Worm (Caenorhabditis elegans) whole organism, young adult: ENCODE data around the gene hch-1.

ENCODE experiments used
- B0019.2 ChIP-seq: fragments of 200-800 bp; sonication (Bioruptor generic); conservative IDR thresholded peaks from 2 replicates; pipeline ENCODE4 v1.3.6; 2022; ENCODE audit warnings: missing genetic modification reagents, missing genetic modification characterization, missing compliant biosample characterization
- B0035.1 ChIP-seq: sonication (generic microtip); optimal IDR thresholded peaks from 2 replicates; lab custom pipeline; 2016; ENCODE audit warnings: missing genetic modification characterization, mild to moderate bottlenecking, missing compliant biosample characterization, missing genotype, missing genetic modification reagents
- D2030.7 ChIP-seq: fragments of 200-800 bp; sonication (Bioruptor generic); IDR thresholded peaks from 2 replicates; pipeline ENCODE4 v1.3.6; 2022; ENCODE audit warnings: missing genetic modification reagents, missing genetic modification characterization, missing compliant biosample characterization
- F23B12.7 ChIP-seq: sonication (generic microtip); optimal IDR thresholded peaks from 2 replicates; lab custom pipeline; 2017; ENCODE audit warnings: missing genetic modification characterization, mild to moderate bottlenecking, missing compliant biosample characterization, antibody characterized with exemption, moderate library complexity; ENCODE audit not compliant: insufficient read depth
- F37B4.10 ChIP-seq: fragments of 200-800 bp; sonication (Bioruptor generic); IDR thresholded peaks from 2 replicates; pipeline ENCODE4 v1.3.6; 2022; ENCODE audit warnings: missing genetic modification characterization, missing compliant biosample characterization
- F52B5.7 ChIP-seq: sonication (generic microtip); optimal IDR thresholded peaks from 2 replicates; lab custom pipeline; 2016; ENCODE audit warnings: mild to moderate bottlenecking, missing genetic modification characterization, missing compliant biosample characterization
- F57C9.4 ChIP-seq: sonication (generic microtip); optimal IDR thresholded peaks from 2 replicates; lab custom pipeline; 2017; ENCODE audit warnings: mild to moderate bottlenecking, missing genetic modification characterization, missing compliant biosample characterization
- Y56A3A.18 ChIP-seq: fragments of 200-800 bp; sonication (Bioruptor generic); IDR thresholded peaks from 2 replicates; pipeline ENCODE4 v1.3.6; 2022; ENCODE audit warnings: missing genetic modification reagents, missing genetic modification characterization, missing compliant biosample characterization
- ZK185.1 ChIP-seq: sonication (generic microtip); optimal IDR thresholded peaks from 2 replicates; lab custom pipeline; 2016; ENCODE audit warnings: mild to moderate bottlenecking, missing genetic modification characterization, missing compliant biosample characterization; ENCODE audit not compliant: poor library complexity, severe bottlenecking
- ama-1 ChIP-seq, 3 experiments: fragments of 150-350 bp in 1 of 3; sonication (generic microtip) in 2 of 3; optimal IDR thresholded peaks; 2 replicates each; lab custom pipeline; 2014 to 2018; ENCODE audit warnings: missing biosample characterization in 2 of 3, missing genetic modification characterization in 2 of 3, missing genetic modification reagents in 2 of 3
- atf-7 ChIP-seq: sonication (generic microtip); optimal IDR thresholded peaks from 2 replicates; lab custom pipeline; 2017; ENCODE audit warnings: mild to moderate bottlenecking, missing genetic modification characterization, missing compliant biosample characterization
- bed-1 ChIP-seq: fragments of 200-800 bp; sonication (Bioruptor generic); IDR thresholded peaks from 2 replicates; pipeline ENCODE4 v1.3.6; 2022; ENCODE audit warnings: missing genetic modification reagents, missing genetic modification characterization, missing compliant biosample characterization
- ceh-100 ChIP-seq: fragments of 200-800 bp; sonication (Bioruptor generic); IDR thresholded peaks from 2 replicates; pipeline ENCODE4 v1.3.6; 2022; ENCODE audit warnings: missing genetic modification reagents, missing genetic modification characterization, missing compliant biosample characterization
- chd-7 ChIP-seq: sonication (generic microtip); optimal IDR thresholded peaks from 2 replicates; lab custom pipeline; 2016; ENCODE audit warnings: mild to moderate bottlenecking, missing genetic modification characterization, moderate library complexity, missing compliant biosample characterization
- die-1 ChIP-seq: sonication (generic microtip); optimal IDR thresholded peaks from 2 replicates; lab custom pipeline; 2016; ENCODE audit warnings: missing genotype, mild to moderate bottlenecking, missing genetic modification characterization, missing compliant biosample characterization
- egl-44 ChIP-seq: fragments of 200-800 bp; sonication (Bioruptor generic); IDR thresholded peaks from 2 replicates; pipeline ENCODE4 v1.3.6; 2022; ENCODE audit warnings: missing genetic modification reagents, missing genetic modification characterization, missing compliant biosample characterization
- egrh-3 ChIP-seq: fragments of 200-800 bp; sonication (Bioruptor generic); IDR thresholded peaks from 2 replicates; pipeline ENCODE4 v1.3.6; 2022; ENCODE audit warnings: missing genetic modification reagents, missing genetic modification characterization, missing compliant biosample characterization
- him-1 ChIP-seq: sonication (generic microtip); optimal IDR thresholded peaks from 2 replicates; lab custom pipeline; 2016; ENCODE audit warnings: missing genotype, missing genetic modification reagents, missing genetic modification characterization, missing compliant biosample characterization
- hmg-1.2 ChIP-seq: fragments of 200-800 bp; sonication (Bioruptor generic); IDR thresholded peaks from 2 replicates; pipeline ENCODE4 v1.3.6; 2022; ENCODE audit warnings: missing genetic modification reagents, missing genetic modification characterization, missing compliant biosample characterization
- lag-1 ChIP-seq: fragments of 200-800 bp; sonication (Bioruptor generic); IDR thresholded peaks from 2 replicates; pipeline ENCODE4 v1.3.6; 2022; ENCODE audit warnings: missing genetic modification reagents, missing genetic modification characterization, missing compliant biosample characterization
- let-607 ChIP-seq, 2 experiments: fragments of 200-800 bp in 1 of 2; sonication (Bioruptor generic) in 1 of 2; sonication (generic microtip) in 1 of 2; optimal IDR thresholded peaks; 2 replicates each; lab custom pipeline; 2016 to 2018; ENCODE audit warnings: mild to moderate bottlenecking in 2 of 2, missing compliant biosample characterization in 2 of 2, missing genetic modification characterization in 2 of 2, moderate library complexity in 2 of 2, missing genotype in 1 of 2
- lin-26 ChIP-seq: fragments of 200-800 bp; sonication (Bioruptor generic); IDR thresholded peaks from 2 replicates; pipeline ENCODE4 v1.3.6; 2022; ENCODE audit warnings: missing genetic modification reagents, missing genetic modification characterization, missing compliant biosample characterization
- madf-10 ChIP-seq: sonication (generic microtip); optimal IDR thresholded peaks from 2 replicates; lab custom pipeline; 2016; ENCODE audit warnings: mild to moderate bottlenecking, missing genetic modification characterization, missing compliant biosample characterization
- mes-4 ChIP-seq: sonication (generic microtip); optimal IDR thresholded peaks from 2 replicates; lab custom pipeline; 2016; ENCODE audit warnings: missing genotype, missing genetic modification characterization, missing compliant biosample characterization
- nhr-179 ChIP-seq: sonication (generic microtip); optimal IDR thresholded peaks from 2 replicates; lab custom pipeline; 2016; ENCODE audit warnings: mild to moderate bottlenecking, missing genetic modification characterization, missing compliant biosample characterization
- nhr-90 ChIP-seq: sonication (generic microtip); optimal IDR thresholded peaks from 2 replicates; lab custom pipeline; 2016; ENCODE audit warnings: missing genotype, mild to moderate bottlenecking, missing genetic modification characterization, missing compliant biosample characterization
- pbrm-1 ChIP-seq: fragments of 200-800 bp; sonication (Bioruptor generic); IDR thresholded peaks from 2 replicates; pipeline ENCODE4 v1.3.6; 2022; ENCODE audit warnings: missing genetic modification reagents, missing genetic modification characterization, missing compliant biosample characterization
- rcor-1 ChIP-seq: fragments of 200-800 bp; sonication (Bioruptor generic); IDR thresholded peaks from 2 replicates; pipeline ENCODE4 v1.3.6; 2022; ENCODE audit warnings: missing genetic modification reagents, missing genetic modification characterization, missing compliant biosample characterization
- rec-8 ChIP-seq, 2 experiments: sonication (generic microtip); optimal IDR thresholded peaks; 2 replicates each; lab custom pipeline; 2016; ENCODE audit warnings: mild to moderate bottlenecking in 2 of 2, missing genetic modification characterization in 2 of 2, missing genetic modification reagents in 2 of 2, missing genotype in 2 of 2, missing biosample characterization in 1 of 2, missing compliant biosample characterization in 1 of 2, moderate library complexity in 1 of 2
- rpc-1 ChIP-seq, 2 experiments: fragments of 150-350 bp in 1 of 2; sonication (generic microtip) in 1 of 2; optimal IDR thresholded peaks; 2 replicates each; lab custom pipeline; 2014 to 2018; ENCODE audit warnings: missing biosample characterization in 1 of 2, missing genetic modification characterization in 1 of 2, missing genetic modification reagents in 1 of 2, missing genotype in 1 of 2
- sdz-38 ChIP-seq: sonication (generic microtip); optimal IDR thresholded peaks from 2 replicates; lab custom pipeline; 2016; ENCODE audit warnings: missing genotype, missing genetic modification characterization, missing compliant biosample characterization
- snpc-1.1 ChIP-seq: sonication (generic microtip); optimal IDR thresholded peaks from 2 replicates; lab custom pipeline; 2017; ENCODE audit warnings: missing genetic modification characterization, mild to moderate bottlenecking, missing compliant biosample characterization, antibody characterized with exemption, moderate library complexity, missing genotype, missing genetic modification reagents; ENCODE audit not compliant: insufficient read depth
- snpc-3.4 ChIP-seq: sonication (generic microtip); optimal IDR thresholded peaks from 2 replicates; lab custom pipeline; 2017; ENCODE audit warnings: missing genetic modification characterization, mild to moderate bottlenecking, missing compliant biosample characterization, antibody characterized with exemption, moderate library complexity, missing genotype, missing genetic modification reagents
- snpc-4 ChIP-seq, 5 experiments: fragments of 150-350 bp in 1 of 5; sonication (generic microtip) in 4 of 5; optimal IDR thresholded peaks; 2 replicates each; lab custom pipeline; 2014 to 2018; ENCODE audit warnings: missing genetic modification characterization in 5 of 5, missing biosample characterization in 3 of 5, antibody characterized with exemption in 2 of 5, mild to moderate bottlenecking in 2 of 5, missing compliant biosample characterization in 2 of 5, missing genotype in 2 of 5, moderate library complexity in 2 of 5, missing genetic modification reagents in 1 of 5
- tbp1 ChIP-seq: fragments of 200-800 bp; sonication (Bioruptor generic); optimal IDR thresholded peaks from 2 replicates; lab custom pipeline; 2018; ENCODE audit warnings: mild to moderate bottlenecking, missing genetic modification characterization, missing compliant biosample characterization
- unc-62 ChIP-seq: fragments of 150-350 bp; optimal IDR thresholded peaks from 2 replicates; lab custom pipeline; 2014; ENCODE audit warnings: missing biosample characterization, missing genetic modification reagents, missing genetic modification characterization
- zfh-2 ChIP-seq: fragments of 200-800 bp; sonication (Bioruptor generic); conservative IDR thresholded peaks from 2 replicates; pipeline ENCODE4 v1.3.6; 2022; ENCODE audit warnings: missing genetic modification reagents, missing genetic modification characterization, missing compliant biosample characterization
- ztf-25 ChIP-seq: fragments of 200-800 bp; sonication (Bioruptor generic); IDR thresholded peaks from 2 replicates; pipeline ENCODE4 v1.3.6; 2022; ENCODE audit warnings: missing genetic modification reagents, missing genetic modification characterization, missing compliant biosample characterization
- ztf-26 ChIP-seq: sonication (generic microtip); optimal IDR thresholded peaks from 2 replicates; lab custom pipeline; 2017; ENCODE audit warnings: missing genetic modification characterization, missing compliant biosample characterization
- ztf-6 ChIP-seq: fragments of 200-800 bp; sonication (Bioruptor generic); IDR thresholded peaks from 2 replicates; pipeline ENCODE4 v1.3.6; 2022; ENCODE audit warnings: missing genetic modification reagents, missing genetic modification characterization, missing compliant biosample characterization

The hch-1 gene

ce11 chrX:14684406-14684927, 15.3 kb downstream of the hch-1 start, which contains the start of gene csq-1:
csq-1 (plus strand) TSS chrX:14684877.
- no peak for TF ChIP-seq atf-7
- no peak for TF ChIP-seq bed-1 (GFP tag; lab: Robert Waterston, UW)
- TF ChIP-seq nhr-179 = no peak
- TF ChIP-seq zfh-2 (GFP tag; lab: Robert Waterston, UW) = peak; percentile 42; the same call in 1 of the 2 replicates

- TF ChIP-seq snpc-4 (GFP tag; optimal IDR thresholded peaks at IDR 0.05; lab: Kevin White, UChicago) (no peak), snpc-4 (tag; optimal IDR thresholded peaks at IDR 0.05; lab: Kevin White, UChicago) (peak in 3 of 4 experiments; percentile 69 to 91 (median 88)), bed-1 (GFP tag; lab: Robert Waterston, UW) (no peak)
Observed at ce11 chrX:14680474-14680873, 19.3 kb downstream of the hch-1 start.

- TF ChIP-seq F57C9.4 (tag; lab: Kevin White, UChicago) = no peak
- peak; percentile 12 for TF ChIP-seq madf-10 (tag; lab: Kevin White, UChicago)
- TF ChIP-seq ama-1 (optimal IDR thresholded peaks at IDR 0.05; lab: Kevin White, UChicago) = no peak
- peak in 1 of 2 experiments; percentile 40 for TF ChIP-seq ama-1 (GFP tag; optimal IDR thresholded peaks at IDR 0.05; lab: Kevin White, UChicago)
- TF ChIP-seq chd-7 (tag; lab: Kevin White, UChicago) = no peak
- TF ChIP-seq die-1 (tag; lab: Kevin White, UChicago) = peak; percentile 67
- TF ChIP-seq tbp1 (GFP tag; lab: Kevin White, UChicago) = peak; percentile 89
- no peak for TF ChIP-seq F52B5.7 (tag; lab: Kevin White, UChicago)
- no peak for TF ChIP-seq B0019.2 (GFP tag; lab: Robert Waterston, UW)
- peak; percentile 65 for TF ChIP-seq D2030.7 (GFP tag; lab: Robert Waterston, UW)
- 0 out of 2 replicates have a peak, but pooled peaks have one; percentile 21 for TF ChIP-seq egl-44
- peak; percentile 77 for TF ChIP-seq him-1 (tag; lab: Kevin White, UChicago)
- TF ChIP-seq hmg-1.2 = peak; percentile 40; the same call in 1 of the 2 replicates
- TF ChIP-seq egrh-3 = no peak
- TF ChIP-seq snpc-4 (GFP tag; optimal IDR thresholded peaks at IDR 0.05; lab: Kevin White, UChicago) = peak; percentile 80
- peak in 1 of 4 experiments; percentile 83 for TF ChIP-seq snpc-4 (tag; optimal IDR thresholded peaks at IDR 0.05; lab: Kevin White, UChicago)
- peak; percentile 8; the same call in 1 of the 2 replicates for TF ChIP-seq rcor-1 (GFP tag; lab: Robert Waterston, UW)
- peak; percentile 20 for TF ChIP-seq F23B12.7
- TF ChIP-seq nhr-90 = peak; percentile 59
- TF ChIP-seq let-607 (tag; optimal IDR thresholded peaks at IDR 0.05; lab: Kevin White, UChicago) = peak in 1 of 2 experiments; percentile 17
- peak; percentile 83 for TF ChIP-seq rpc-1 (optimal IDR thresholded peaks at IDR 0.05; lab: Kevin White, UChicago)
- peak; percentile 91 for TF ChIP-seq rpc-1 (tag; optimal IDR thresholded peaks at IDR 0.05; lab: Kevin White, UChicago)
- TF ChIP-seq mes-4 (tag; lab: Kevin White, UChicago) = peak; percentile 34
- TF ChIP-seq pbrm-1 (GFP tag; lab: Robert Waterston, UW) = 0 out of 2 replicates have a peak, but pooled peaks have one; percentile 50
- no peak for TF ChIP-seq unc-62
- TF ChIP-seq ceh-100 (GFP tag; lab: Robert Waterston, UW) = no peak
- TF ChIP-seq ztf-25 (GFP tag; lab: Robert Waterston, UW) = 0 out of 2 replicates have a peak, but pooled peaks have one; percentile 68
- peak in 1 of 2 experiments; percentile 49 for TF ChIP-seq rec-8 (tag; optimal IDR thresholded peaks at IDR 0.05; lab: Kevin White, UChicago)
- TF ChIP-seq sdz-38 (tag; lab: Kevin White, UChicago) = no peak
- no peak for TF ChIP-seq lag-1 (GFP tag; lab: Robert Waterston, UW)
- TF ChIP-seq F37B4.10 = no peak
- TF ChIP-seq snpc-3.4 = peak; percentile 46
- peak; percentile 75 for TF ChIP-seq snpc-1.1 (tag; lab: Kevin White, UChicago)
- TF ChIP-seq ZK185.1 (tag; lab: Kevin White, UChicago) = peak; percentile 1
- TF ChIP-seq Y56A3A.18 (GFP tag; lab: Robert Waterston, UW) = peak; percentile 64; the same call in 1 of the 2 replicates
- TF ChIP-seq B0035.1 (tag; lab: Kevin White, UChicago) = no peak
- TF ChIP-seq lin-26 (GFP tag; lab: Robert Waterston, UW) = peak; percentile 80
- TF ChIP-seq ztf-26 (tag; lab: Kevin White, UChicago) = no peak
- no peak for TF ChIP-seq ztf-6 (GFP tag; lab: Robert Waterston, UW)
- TF ChIP-seq atf-7 = no peak
Observed at ce11 chrX:14678983-14679382, 20.8 kb downstream of the hch-1 start.
